Fruit fly (Drosophila melanogaster): ENCODE data around the gene Nsun2.

The Nsun2 gene

DNA sequence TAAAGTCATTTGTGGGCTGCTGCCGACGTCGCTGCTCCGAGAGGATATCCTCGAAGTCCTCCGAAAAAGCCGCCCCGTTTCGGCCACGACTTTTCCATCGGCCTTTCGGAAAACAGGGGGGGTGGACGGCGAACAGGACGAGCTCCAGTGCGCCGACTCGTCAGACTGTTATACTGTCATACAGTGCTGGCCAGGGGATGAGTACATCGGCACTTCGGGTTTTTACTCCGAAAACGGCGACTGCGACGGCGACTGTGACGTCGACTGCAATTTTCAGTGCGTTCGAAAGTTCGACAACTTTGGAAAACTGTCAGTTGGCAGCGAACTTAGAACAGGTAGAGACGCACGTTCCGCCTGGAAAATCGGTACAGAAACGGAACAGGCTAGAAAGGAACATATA lies 38.1 kb downstream of the Nsun2 start, which contains the start of gene CG43689:
TSS of gene CG43689 (plus strand) at position 314 of the 400 bp plus-strand sequence.
- TF ChIP-seq CG11762 (GFP tag; optimal IDR thresholded peaks at IDR 0.05; ENCODE audit: insufficient read depth): no peak

- TF ChIP-seq CG31627 (GFP tag; optimal IDR thresholded peaks at IDR 0.05) (no peak), Blimp-1 (GFP tag; optimal IDR thresholded peaks at IDR 0.05) (no peak), CG6276 (GFP tag; optimal IDR thresholded peaks at IDR 0.05) (no peak), CG3032 (tag; optimal IDR thresholded peaks at IDR 0.05) (no peak), esn (GFP tag; optimal IDR thresholded peaks at IDR 0.05) (no peak), net (GFP tag; optimal IDR thresholded peaks at IDR 0.05) (no peak)
These were observed 52.0 kb downstream of the Nsun2 start for dm6 chrX:4061502-4061901.
